Fruit fly (Drosophila melanogaster) whole organism, wandering third instar larva: ENCODE results near the gene RpS14a.

Source experiments
- Abd-B ChIP-seq: fragments of >200 bp; optimal IDR thresholded peaks from 2 replicates; lab custom pipeline; 2017; ENCODE audit warnings: missing biosample characterization, missing genetic modification characterization
- CG32264 ChIP-seq: fragments of 200-800 bp; sonication (Bioruptor generic); optimal IDR thresholded peaks from 2 replicates; lab custom pipeline; 2016; ENCODE audit warnings: missing biosample characterization, missing genetic modification characterization
- CG9705 ChIP-seq: fragments of 200-800 bp; sonication (Bioruptor generic); optimal IDR thresholded peaks from 2 replicates; lab custom pipeline; 2018; ENCODE audit warnings: missing biosample characterization, mild to moderate bottlenecking, missing genetic modification characterization
- CrebA ChIP-seq: fragments of 200-800 bp; sonication (Bioruptor generic); optimal IDR thresholded peaks from 2 replicates; lab custom pipeline; 2016; ENCODE audit warnings: missing biosample characterization, mild to moderate bottlenecking, missing genetic modification characterization, borderline replicate concordance
- Dfd ChIP-seq: fragments of >200 bp; optimal IDR thresholded peaks from 2 replicates; lab custom pipeline; 2017; ENCODE audit warnings: missing biosample characterization, missing genetic modification characterization
- Dif ChIP-seq: fragments of 200-275, 200-300 bp; sonication (Bioruptor generic); optimal IDR thresholded peaks from 2 replicates; lab custom pipeline; 2018; ENCODE audit warnings: missing biosample characterization, missing genetic modification characterization; ENCODE audit not compliant: partially characterized antibody
- GATAd ChIP-seq: sonication (Bioruptor generic); optimal IDR thresholded peaks from 2 replicates; lab custom pipeline; 2016; ENCODE audit warnings: missing biosample characterization, missing genetic modification characterization
- HLH106 ChIP-seq: fragments of 200-800 bp; optimal IDR thresholded peaks from 3 replicates; lab custom pipeline; 2019; ENCODE audit warnings: missing biosample characterization, mild to moderate bottlenecking, missing genetic modification characterization, moderate library complexity
- Hnf4 ChIP-seq: fragments of 200-800 bp; sonication (Bioruptor generic); optimal IDR thresholded peaks from 2 replicates; lab custom pipeline; 2016; ENCODE audit warnings: missing biosample characterization, mild to moderate bottlenecking, missing genetic modification characterization
- Hr78 ChIP-seq: fragments of >200 bp; optimal IDR thresholded peaks from 2 replicates; lab custom pipeline; 2017; ENCODE audit warnings: missing biosample characterization, missing genetic modification characterization
- Hr83 ChIP-seq: fragments of 200-300 bp; sonication (Bioruptor generic); optimal IDR thresholded peaks from 2 replicates; lab custom pipeline; 2016; ENCODE audit warnings: missing biosample characterization, mild to moderate bottlenecking, missing genetic modification characterization, moderate library complexity; ENCODE audit not compliant: poor library complexity, severe bottlenecking
- Jra ChIP-seq: sonication (Bioruptor generic); optimal IDR thresholded peaks from 2 replicates; lab custom pipeline; 2016; ENCODE audit warnings: missing biosample characterization, missing genetic modification characterization
- Mio ChIP-seq: sonication (Bioruptor generic); optimal IDR thresholded peaks from 2 replicates; lab custom pipeline; 2016; ENCODE audit warnings: missing biosample characterization, missing genetic modification characterization
- Myc ChIP-seq: fragments of >200 bp; optimal IDR thresholded peaks from 2 replicates; lab custom pipeline; 2017
- N ChIP-seq: fragments of >200 bp; optimal IDR thresholded peaks from 2 replicates; lab custom pipeline; 2018; ENCODE audit warnings: missing biosample characterization, missing external identifiers, missing genetic modification characterization
- OdsH ChIP-seq: fragments of 200-800 bp; sonication (Bioruptor generic); optimal IDR thresholded peaks from 2 replicates; lab custom pipeline; 2016; ENCODE audit warnings: missing biosample characterization, mild to moderate bottlenecking, missing genetic modification characterization
- Rel ChIP-seq, 2 experiments: fragments of 200-800 bp; sonication (Bioruptor generic) in 1 of 2; optimal IDR thresholded peaks; 2 replicates in 1 of 2; 3 replicates in 1 of 2; lab custom pipeline; 2016 to 2019; ENCODE audit warnings: mild to moderate bottlenecking in 2 of 2, missing biosample characterization in 2 of 2, missing genetic modification characterization in 2 of 2, moderate library complexity in 1 of 2
- Sp1 ChIP-seq: fragments of 200-800 bp; sonication (Bioruptor generic); optimal IDR thresholded peaks from 3 replicates; lab custom pipeline; 2019; ENCODE audit warnings: missing biosample characterization, mild to moderate bottlenecking, missing genetic modification characterization, moderate library complexity
- Vsx2 ChIP-seq: fragments of 200-300, 225-300 bp; sonication (Bioruptor generic); optimal IDR thresholded peaks from 2 replicates; lab custom pipeline; 2018; ENCODE audit warnings: missing biosample characterization, missing genetic modification characterization; ENCODE audit not compliant: partially characterized antibody
- br ChIP-seq: fragments of 200-800 bp; sonication (Bioruptor generic); optimal IDR thresholded peaks from 2 replicates; lab custom pipeline; 2016; ENCODE audit warnings: missing biosample characterization, missing genetic modification characterization
- brk ChIP-seq: fragments of 200-800 bp; sonication (Bioruptor generic); optimal IDR thresholded peaks from 2 replicates; lab custom pipeline; 2016; ENCODE audit warnings: missing biosample characterization, mild to moderate bottlenecking, missing genetic modification characterization
- dl ChIP-seq, 2 experiments: fragments of 175-275, 200-275 bp in 1 of 2; fragments of 200-275 bp in 1 of 2; sonication (Bioruptor generic); optimal IDR thresholded peaks; lab custom pipeline; 2018; ENCODE audit warnings: mild to moderate bottlenecking in 2 of 2, missing biosample characterization in 2 of 2, missing genetic modification characterization in 2 of 2, moderate library complexity in 2 of 2; ENCODE audit not compliant: partially characterized antibody in 2 of 2, insufficient read depth in 1 of 2
- dmrt93B ChIP-seq: fragments of 200-800 bp; sonication (Bioruptor generic); optimal IDR thresholded peaks from 2 replicates; lab custom pipeline; 2018; ENCODE audit warnings: missing biosample characterization, mild to moderate bottlenecking, missing genetic modification characterization
- dsf ChIP-seq: sonication (Bioruptor generic); optimal IDR thresholded peaks from 2 replicates; lab custom pipeline; 2016; ENCODE audit warnings: missing biosample characterization, missing genetic modification characterization, borderline replicate concordance
- ey ChIP-seq: fragments of 200-800 bp; sonication (Bioruptor generic); optimal IDR thresholded peaks from 2 replicates; lab custom pipeline; 2016; ENCODE audit warnings: missing biosample characterization, missing genetic modification characterization
- foxo ChIP-seq, 2 experiments: fragments of 200-800 bp; sonication (Bioruptor generic); optimal IDR thresholded peaks; 2 replicates in 1 of 2; 3 replicates in 1 of 2; lab custom pipeline; 2016 to 2017; ENCODE audit warnings: missing biosample characterization in 2 of 2, missing genetic modification characterization in 2 of 2
- fru ChIP-seq: fragments of 200-800 bp; sonication (Bioruptor generic); optimal IDR thresholded peaks from 3 replicates; lab custom pipeline; 2016; ENCODE audit warnings: missing biosample characterization, mild to moderate bottlenecking, missing genetic modification characterization
- h ChIP-seq: fragments of 200-800 bp; sonication (Bioruptor generic); optimal IDR thresholded peaks from 3 replicates; lab custom pipeline; 2016; ENCODE audit warnings: missing biosample characterization, mild to moderate bottlenecking, missing genetic modification characterization
- jim ChIP-seq: fragments of 175-275, 200-325 bp; sonication (Bioruptor generic); optimal IDR thresholded peaks from 2 replicates; lab custom pipeline; 2016; ENCODE audit warnings: missing biosample characterization, mild to moderate bottlenecking, missing genetic modification characterization
- lola ChIP-seq: fragments of >200 bp; optimal IDR thresholded peaks from 2 replicates; lab custom pipeline; 2017; ENCODE audit warnings: missing biosample characterization, missing genetic modification characterization
- pan ChIP-seq: fragments of >200 bp; optimal IDR thresholded peaks from 2 replicates; lab custom pipeline; 2017
- psq ChIP-seq: fragments of 200-800 bp; sonication (Bioruptor generic); optimal IDR thresholded peaks from 3 replicates; lab custom pipeline; 2017; ENCODE audit warnings: missing biosample characterization, mild to moderate bottlenecking, missing genetic modification characterization, moderate library complexity
- rgr ChIP-seq: fragments of 200-800 bp; sonication (Bioruptor generic); optimal IDR thresholded peaks from 3 replicates; lab custom pipeline; 2016; ENCODE audit warnings: missing biosample characterization, mild to moderate bottlenecking, missing genetic modification characterization
- sage ChIP-seq: fragments of 200-800 bp; sonication (Bioruptor generic); optimal IDR thresholded peaks from 2 replicates; lab custom pipeline; 2016; ENCODE audit warnings: missing biosample characterization, mild to moderate bottlenecking, missing genetic modification characterization
- sv ChIP-seq: fragments of 200-800 bp; sonication (Bioruptor generic); optimal IDR thresholded peaks from 3 replicates; lab custom pipeline; 2016; ENCODE audit warnings: missing biosample characterization, missing genetic modification characterization
- tai ChIP-seq: sonication (Bioruptor generic); optimal IDR thresholded peaks from 2 replicates; lab custom pipeline; 2016; ENCODE audit warnings: missing biosample characterization, missing genetic modification characterization
- usp ChIP-seq: fragments of >200 bp; optimal IDR thresholded peaks from 2 replicates; lab custom pipeline; 2017; ENCODE audit warnings: missing biosample characterization, missing genetic modification characterization
- woc ChIP-seq: sonication (Bioruptor generic); optimal IDR thresholded peaks from 2 replicates; lab custom pipeline; 2016; ENCODE audit warnings: missing biosample characterization, mild to moderate bottlenecking, missing genetic modification characterization

Gene RpS14a

DNA sequence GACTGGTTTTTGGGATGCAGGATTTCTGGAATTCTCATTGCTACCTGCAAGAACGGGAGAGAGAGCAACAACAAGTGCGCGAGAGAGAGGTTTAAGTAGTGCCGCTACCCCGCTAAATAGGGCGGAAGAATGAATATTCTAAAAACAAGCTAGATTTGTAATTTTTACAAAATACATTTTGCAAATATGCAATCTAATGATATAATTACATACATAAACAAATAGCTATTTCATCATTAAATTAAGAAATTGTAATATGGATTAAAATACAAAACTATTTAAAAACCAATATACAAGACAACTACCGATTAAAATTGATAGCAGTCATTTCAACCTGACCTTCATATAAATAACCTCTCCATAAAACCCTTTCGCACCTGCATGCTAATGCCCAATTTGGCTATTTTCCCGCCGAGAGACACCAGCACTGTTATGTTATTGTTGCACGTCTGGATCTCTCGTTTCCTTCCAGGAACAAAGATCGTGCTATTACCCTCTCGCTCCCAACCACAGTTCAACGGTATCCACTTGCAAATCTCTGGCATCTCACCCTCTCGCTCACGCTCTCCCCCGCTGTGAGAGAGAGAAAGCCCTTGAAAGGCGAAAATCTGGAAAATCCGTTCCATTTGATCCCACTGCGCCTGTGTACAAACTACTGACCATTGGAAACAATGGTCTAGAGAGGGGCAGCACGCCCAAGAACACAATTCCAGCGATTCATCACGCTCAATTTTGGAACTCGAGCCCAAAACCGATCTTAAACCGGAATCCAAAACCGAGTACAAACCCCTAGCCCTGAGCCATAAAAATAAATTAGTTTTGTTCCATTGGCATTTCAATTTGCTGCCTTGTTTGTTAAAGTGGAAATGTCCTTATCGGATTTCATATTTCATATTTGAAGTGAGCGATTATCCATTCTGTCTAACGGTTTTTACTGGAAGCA lies 41.7 kb upstream of the RpS14a start, which contains the start of gene Nek2:
Gene Nek2 (minus strand): TSS at position 51 of the 943 bp plus-strand sequence.
- TF ChIP-seq lola (GFP tag; lab: Kevin White, UChicago) (no peak), HLH106 (tag; lab: Kevin White, UChicago) (peak; percentile 51), pan (lab: Kevin White, UChicago) (no peak), CG32264 (GFP tag; lab: Kevin White, UChicago) (no peak), psq (GFP tag; lab: Kevin White, UChicago) (peak; percentile 23), Hnf4 (no peak), Vsx2 (GFP tag; lab: Kevin White, UChicago) (no peak), sage (GFP tag; lab: Kevin White, UChicago) (no peak), Rel (GFP tag; optimal IDR thresholded peaks at IDR 0.05; lab: Kevin White, UChicago) (no peak), Rel (tag; optimal IDR thresholded peaks at IDR 0.05; lab: Kevin White, UChicago) (no peak), Abd-B (GFP tag; lab: Kevin White, UChicago) (no peak), usp (GFP tag; lab: Kevin White, UChicago) (no peak), Myc (lab: Kevin White, UChicago) (peak; percentile 76), dmrt93B (GFP tag; lab: Kevin White, UChicago) (no peak), jim (no peak), rgr (GFP tag; lab: Kevin White, UChicago) (no peak), ey (no peak), CrebA (GFP tag; lab: Kevin White, UChicago) (no peak), fru (GFP tag; lab: Kevin White, UChicago) (peak; percentile 15), dsf (GFP tag; lab: Kevin White, UChicago) (no peak), sv (no peak), N (no peak), Jra (GFP tag; lab: Kevin White, UChicago) (no peak), brk (GFP tag; lab: Kevin White, UChicago) (no peak), Dif (GFP tag; lab: Kevin White, UChicago) (no peak), Hr78 (GFP tag; lab: Kevin White, UChicago) (no peak), dl (GFP tag; optimal IDR thresholded peaks at IDR 0.05; lab: Kevin White, UChicago; ENCODE audit: insufficient read depth in 1 of 2, partially characterized antibody in 2 of 2) (peak; percentile 13 to 46), Mio (GFP tag; lab: Kevin White, UChicago) (no peak), Hr83 (GFP tag; lab: Kevin White, UChicago) (no peak), GATAd (no peak), woc (GFP tag; lab: Kevin White, UChicago) (peak; percentile 75), Dfd (GFP tag; lab: Kevin White, UChicago) (no peak), h (GFP tag; lab: Kevin White, UChicago) (peak; percentile 24), foxo (GFP tag; optimal IDR thresholded peaks at IDR 0.05; lab: Kevin White, UChicago) (peak in 1 of 2 experiments; percentile 37), br (GFP tag; lab: Kevin White, UChicago) (no peak), CG9705 (GFP tag; lab: Kevin White, UChicago) (no peak), Sp1 (GFP tag; lab: Kevin White, UChicago) (peak; percentile 49), tai (no peak), OdsH (GFP tag; lab: Kevin White, UChicago) (peak; percentile 42)

DNA sequence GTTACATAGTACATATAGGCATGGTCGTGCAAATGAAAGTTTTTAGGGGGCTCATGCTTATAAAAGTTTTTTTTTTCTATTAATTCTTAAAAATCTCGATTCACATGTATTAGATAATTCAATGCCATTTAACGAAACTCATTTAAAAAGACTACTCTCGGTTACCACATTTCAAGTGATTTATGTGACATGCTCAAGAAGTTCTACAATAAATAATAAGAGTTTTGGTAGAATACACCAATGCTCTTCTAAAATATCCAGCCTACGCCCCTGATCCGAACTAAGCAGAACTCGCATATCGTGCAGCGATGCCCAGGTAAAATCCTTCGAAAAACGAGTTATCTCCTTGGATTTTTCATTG lies 41.0 kb upstream of the RpS14a start:
- TF ChIP-seq br (GFP tag; lab: Kevin White, UChicago) (peak; percentile 39), sage (GFP tag; lab: Kevin White, UChicago) (no peak), brk (GFP tag; lab: Kevin White, UChicago) (no peak), jim (no peak), lola (GFP tag; lab: Kevin White, UChicago) (no peak), Hr83 (GFP tag; lab: Kevin White, UChicago) (no peak), pan (lab: Kevin White, UChicago) (no peak), ey (peak; percentile 63), Dfd (GFP tag; lab: Kevin White, UChicago) (no peak), Sp1 (GFP tag; lab: Kevin White, UChicago) (peak; percentile 62), N (no peak), tai (no peak), Myc (lab: Kevin White, UChicago) (no peak), dmrt93B (GFP tag; lab: Kevin White, UChicago) (peak; percentile 17), h (GFP tag; lab: Kevin White, UChicago) (peak; percentile 59), CG32264 (GFP tag; lab: Kevin White, UChicago) (no peak), foxo (GFP tag; optimal IDR thresholded peaks at IDR 0.05; lab: Kevin White, UChicago) (peak in 1 of 2 experiments; percentile 71), Mio (GFP tag; lab: Kevin White, UChicago) (no peak), dsf (GFP tag; lab: Kevin White, UChicago) (no peak), usp (GFP tag; lab: Kevin White, UChicago) (no peak), HLH106 (tag; lab: Kevin White, UChicago) (peak; percentile 58), fru (GFP tag; lab: Kevin White, UChicago) (peak; percentile 68), sv (no peak), Hr78 (GFP tag; lab: Kevin White, UChicago) (no peak), rgr (GFP tag; lab: Kevin White, UChicago) (peak; percentile 62), CG9705 (GFP tag; lab: Kevin White, UChicago) (no peak), CrebA (GFP tag; lab: Kevin White, UChicago) (no peak), Abd-B (GFP tag; lab: Kevin White, UChicago) (no peak), Rel (GFP tag; optimal IDR thresholded peaks at IDR 0.05; lab: Kevin White, UChicago) (no peak), Rel (tag; optimal IDR thresholded peaks at IDR 0.05; lab: Kevin White, UChicago) (no peak), woc (GFP tag; lab: Kevin White, UChicago) (no peak), Vsx2 (GFP tag; lab: Kevin White, UChicago) (no peak), psq (GFP tag; lab: Kevin White, UChicago) (peak; percentile 12), Jra (GFP tag; lab: Kevin White, UChicago) (no peak), dl (GFP tag; optimal IDR thresholded peaks at IDR 0.05; lab: Kevin White, UChicago; ENCODE audit: insufficient read depth in 1 of 2, partially characterized antibody in 2 of 2) (no peak), Hnf4 (peak; percentile 38), GATAd (no peak), OdsH (GFP tag; lab: Kevin White, UChicago) (peak; percentile 52)
